Worm (Caenorhabditis elegans) whole organism, mixed stage, embryonic: Measurements from ENCODE around the gene Y37E11AM.2.

Source experiments
- ces-1 ChIP-seq: fragments of 150-350 bp; optimal IDR thresholded peaks from 2 replicates; lab custom pipeline; 2014; ENCODE audit warnings: missing biosample characterization, missing genetic modification reagents, missing genetic modification characterization
- elt-1 ChIP-seq: sonication (generic microtip); optimal IDR thresholded peaks from 2 replicates; lab custom pipeline; 2017; ENCODE audit warnings: missing genetic modification characterization, mild to moderate bottlenecking, missing compliant biosample characterization, antibody characterized with exemption, moderate library complexity, borderline replicate concordance; ENCODE audit not compliant: insufficient read depth
- elt-3 ChIP-seq: fragments of 150-350 bp; optimal IDR thresholded peaks from 2 replicates; lab custom pipeline; 2014; ENCODE audit warnings: missing biosample characterization, missing genetic modification characterization
- lin-13 ChIP-seq: fragments of 150-350 bp; optimal IDR thresholded peaks from 2 replicates; lab custom pipeline; 2014; ENCODE audit warnings: missing biosample characterization, missing genetic modification characterization
- lsy-2 ChIP-seq: fragments of 150-350 bp; optimal IDR thresholded peaks from 2 replicates; lab custom pipeline; 2014; ENCODE audit warnings: missing biosample characterization, missing genetic modification characterization
- mep-1 ChIP-seq: fragments of 150-350 bp; optimal IDR thresholded peaks from 2 replicates; lab custom pipeline; 2017; ENCODE audit warnings: missing biosample characterization, missing genetic modification reagents, missing genetic modification characterization, inconsistent platforms
- nhr-12 ChIP-seq: fragments of 150-350 bp; optimal IDR thresholded peaks from 2 replicates; lab custom pipeline; 2014; ENCODE audit warnings: missing biosample characterization, missing genetic modification characterization
- nhr-2 ChIP-seq: fragments of 150-350 bp; optimal IDR thresholded peaks from 2 replicates; lab custom pipeline; 2014; ENCODE audit warnings: missing biosample characterization, missing genetic modification characterization
- nhr-28 ChIP-seq: fragments of 150-350 bp; optimal IDR thresholded peaks from 2 replicates; lab custom pipeline; 2014; ENCODE audit warnings: missing biosample characterization, missing genetic modification characterization
- nhr-76 ChIP-seq: sonication (generic microtip); optimal IDR thresholded peaks from 2 replicates; lab custom pipeline; 2017; ENCODE audit warnings: missing biosample characterization, missing genetic modification characterization
- sptf-1 ChIP-seq: sonication (generic microtip); optimal IDR thresholded peaks from 2 replicates; lab custom pipeline; 2017; ENCODE audit warnings: mild to moderate bottlenecking, missing genetic modification characterization, moderate library complexity, missing compliant biosample characterization
- unc-120 ChIP-seq: sonication (generic microtip); optimal IDR thresholded peaks from 2 replicates; lab custom pipeline; 2017; ENCODE audit warnings: missing genetic modification characterization, missing compliant biosample characterization; ENCODE audit not compliant: poor library complexity, severe bottlenecking
- unc-39 ChIP-seq: fragments of 150-350 bp; optimal IDR thresholded peaks from 2 replicates; lab custom pipeline; 2014; ENCODE audit warnings: missing biosample characterization, missing genetic modification characterization

DNA sequence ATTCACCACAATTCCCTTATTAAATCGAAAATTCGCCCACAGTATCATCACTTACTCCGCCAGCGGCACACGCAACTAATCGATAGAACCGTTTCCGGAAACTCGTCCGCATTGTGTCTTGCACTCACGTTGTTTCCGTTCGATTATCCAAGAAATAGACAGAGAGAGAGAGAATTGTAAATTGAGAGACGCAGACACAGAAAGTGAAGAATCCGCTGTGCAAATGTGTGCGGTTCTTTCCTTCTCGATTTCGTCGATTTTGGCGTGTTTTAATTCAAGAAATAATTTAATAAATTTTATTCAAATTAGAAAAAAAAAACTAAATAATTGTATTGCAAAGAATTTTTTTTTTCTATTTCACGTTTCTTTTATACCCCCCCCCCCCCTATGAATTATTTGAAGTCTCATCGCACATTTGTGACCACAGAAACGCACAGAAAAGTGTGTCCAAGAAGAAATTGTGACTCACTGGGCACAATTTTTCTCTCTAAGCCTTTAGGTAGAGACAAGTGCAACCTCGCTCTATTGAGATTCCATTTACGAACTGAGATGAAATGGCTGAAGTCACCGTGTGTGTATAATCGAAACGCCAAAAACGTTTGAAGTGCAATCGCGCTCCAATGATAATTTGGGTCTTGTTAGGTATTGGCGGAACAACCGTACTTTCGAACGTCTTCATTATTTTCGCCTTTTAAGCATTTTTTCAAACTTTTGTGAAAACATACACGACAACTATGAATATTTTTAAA is 13.6 kb upstream of the Y37E11AM.2 start, which contains the start of gene nape-2:
- TF ChIP-seq lin-13 (tag; lab: Kevin White, UChicago), result no peak
- no peak for TF ChIP-seq nhr-12 (tag; lab: Kevin White, UChicago)
- TF ChIP-seq elt-1 (tag; lab: Kevin White, UChicago), result no peak
- TF ChIP-seq sptf-1 (tag; lab: Kevin White, UChicago), result no peak
- no peak for TF ChIP-seq mep-1
- no peak for TF ChIP-seq unc-120
- no peak for TF ChIP-seq elt-3 (tag; lab: Kevin White, UChicago)
- TF ChIP-seq unc-39 (tag; lab: Kevin White, UChicago), result no peak
- no peak for TF ChIP-seq nhr-28 (tag; lab: Kevin White, UChicago)
- TF ChIP-seq nhr-2 (tag; lab: Kevin White, UChicago), result no peak
- TF ChIP-seq nhr-76, result no peak
- peak; percentile 6 for TF ChIP-seq ces-1
- no peak for TF ChIP-seq lsy-2 (tag; lab: Kevin White, UChicago)
